Fruit fly (Drosophila melanogaster) whole organism, embryonic: ENCODE measurements around the gene rumi.

Experiments used
- CG10565 ChIP-seq: fragments of 200-800 bp; sonication (Bioruptor generic); optimal IDR thresholded peaks from 3 replicates; lab custom pipeline; 2016; ENCODE audit warnings: missing biosample characterization, mild to moderate bottlenecking, missing genetic modification characterization
- CG11504 ChIP-seq: fragments of 200-800 bp; sonication (Bioruptor generic); optimal IDR thresholded peaks from 3 replicates; lab custom pipeline; 2019; ENCODE audit warnings: missing biosample characterization, mild to moderate bottlenecking, missing genetic modification characterization, moderate library complexity
- CG12769 ChIP-seq: fragments of 200-800 bp; sonication (Bioruptor generic); optimal IDR thresholded peaks from 2 replicates; lab custom pipeline; 2019; ENCODE audit warnings: missing biosample characterization, mild to moderate bottlenecking, missing genetic modification characterization, moderate library complexity
- CG14860 ChIP-seq: fragments of 200-800 bp; sonication (Bioruptor generic); IDR thresholded peaks from 3 replicates; pipeline ENCODE4 v1.3.6; 2022; ENCODE audit warnings: missing biosample characterization, missing genetic modification characterization; ENCODE audit not compliant: partially characterized antibody
- CG14965 ChIP-seq: fragments of 200-800 bp; sonication (Bioruptor generic); optimal IDR thresholded peaks from 2 replicates; lab custom pipeline; 2016; ENCODE audit warnings: missing biosample characterization, missing genetic modification characterization, borderline replicate concordance
- CG18599 ChIP-seq: fragments of 200-800 bp; sonication (Bioruptor generic); optimal IDR thresholded peaks from 3 replicates; lab custom pipeline; 2017; ENCODE audit warnings: missing biosample characterization, missing genetic modification characterization, mild to moderate bottlenecking, moderate library complexity, missing genetic modification reagents
- CG2116 ChIP-seq: fragments of 200-800 bp; sonication (Bioruptor generic); optimal IDR thresholded peaks from 3 replicates; lab custom pipeline; 2018; ENCODE audit warnings: missing biosample characterization, mild to moderate bottlenecking, missing genetic modification characterization
- CG2129 ChIP-seq: fragments of 200-800 bp; sonication (Bioruptor generic); IDR thresholded peaks from 2 replicates; pipeline ENCODE4 v1.3.6; 2022; ENCODE audit warnings: missing biosample characterization, missing genetic modification characterization; ENCODE audit not compliant: partially characterized antibody
- CG2678 ChIP-seq: fragments of 200-800 bp; sonication (Bioruptor generic); optimal IDR thresholded peaks from 3 replicates; lab custom pipeline; 2019; ENCODE audit warnings: missing biosample characterization, mild to moderate bottlenecking, missing genetic modification characterization, moderate library complexity
- CG30403 ChIP-seq: fragments of 200-800 bp; sonication (Bioruptor generic); optimal IDR thresholded peaks from 3 replicates; lab custom pipeline; 2016; ENCODE audit warnings: missing biosample characterization, missing genetic modification characterization
- CG33213 ChIP-seq: fragments of 200-800 bp; sonication (Bioruptor generic); optimal IDR thresholded peaks from 3 replicates; lab custom pipeline; 2016; ENCODE audit warnings: missing biosample characterization, missing genetic modification characterization
- CG34224 ChIP-seq: fragments of 200-800 bp; sonication (Bioruptor generic); IDR thresholded peaks from 3 replicates; pipeline ENCODE4 v1.3.6; 2022; ENCODE audit warnings: missing biosample characterization, missing genetic modification characterization; ENCODE audit not compliant: partially characterized antibody
- CG3838 ChIP-seq: fragments of 200-800 bp; sonication (Bioruptor generic); optimal IDR thresholded peaks from 3 replicates; lab custom pipeline; 2016; ENCODE audit warnings: missing biosample characterization, missing genetic modification characterization
- CG4282 ChIP-seq: fragments of 200-800 bp; sonication (Bioruptor generic); optimal IDR thresholded peaks from 2 replicates; lab custom pipeline; 2016; ENCODE audit warnings: missing biosample characterization, missing genetic modification characterization
- CG4820 ChIP-seq: fragments of 200-800 bp; sonication (Bioruptor generic); optimal IDR thresholded peaks from 3 replicates; lab custom pipeline; 2016; ENCODE audit warnings: missing biosample characterization, missing genetic modification characterization
- CG7839 ChIP-seq: fragments of 200-800 bp; sonication (Bioruptor generic); optimal IDR thresholded peaks from 3 replicates; lab custom pipeline; 2018; ENCODE audit warnings: missing biosample characterization, mild to moderate bottlenecking, missing genetic modification characterization, moderate library complexity
- CG7987 ChIP-seq: fragments of 200-800 bp; sonication (Bioruptor generic); optimal IDR thresholded peaks from 2 replicates; lab custom pipeline; 2018; ENCODE audit warnings: missing biosample characterization, mild to moderate bottlenecking, missing genetic modification characterization, moderate library complexity
- CG9797 ChIP-seq: fragments of 200-800 bp; sonication (Bioruptor generic); optimal IDR thresholded peaks from 3 replicates; lab custom pipeline; 2018; ENCODE audit warnings: missing biosample characterization, mild to moderate bottlenecking, missing genetic modification characterization
- Dll ChIP-seq: fragments of 200-800 bp; sonication (Bioruptor generic); IDR thresholded peaks from 4 replicates; pipeline ENCODE4 v1.3.6; 2022; ENCODE audit warnings: missing biosample characterization, missing genetic modification characterization; ENCODE audit not compliant: partially characterized antibody
- Dref ChIP-seq: fragments of 200-800 bp; sonication (Bioruptor generic); IDR thresholded peaks from 2 replicates; pipeline ENCODE4 v1.3.6; 2022; ENCODE audit warnings: missing biosample characterization, missing genetic modification characterization
- E2f1 ChIP-seq: fragments of 200-800 bp; sonication (Bioruptor generic); IDR thresholded peaks from 2 replicates; pipeline ENCODE4 v1.3.6; 2022; ENCODE audit warnings: missing biosample characterization, missing genetic modification characterization
- Gsc ChIP-seq: fragments of 200-800 bp; sonication (Bioruptor generic); IDR thresholded peaks from 2 replicates; pipeline ENCODE4 v1.3.6; 2022; ENCODE audit warnings: missing biosample characterization, missing genetic modification characterization
- Hmr ChIP-seq: fragments of 200-800 bp; sonication (Bioruptor generic); optimal IDR thresholded peaks from 3 replicates; lab custom pipeline; 2017; ENCODE audit warnings: mild to moderate bottlenecking, missing biosample characterization, missing genetic modification reagents, missing genetic modification characterization
- Hr78 ChIP-seq, 2 experiments: fragments of 200-800 bp in 1 of 2; fragments of >200 bp in 1 of 2; sonication (Bioruptor generic) in 1 of 2; optimal IDR thresholded peaks; 2 replicates each; lab custom pipeline; 2017 to 2019; ENCODE audit warnings: missing biosample characterization in 2 of 2, missing genetic modification characterization in 2 of 2, mild to moderate bottlenecking in 1 of 2, moderate library complexity in 1 of 2
- MBD-R2 ChIP-seq: fragments of 200-800 bp; sonication (Bioruptor generic); IDR thresholded peaks from 2 replicates; pipeline ENCODE4 v1.3.6; 2022; ENCODE audit warnings: missing biosample characterization, missing genetic modification characterization
- NC2α ChIP-seq: fragments of 200-800 bp; sonication (Bioruptor generic); optimal IDR thresholded peaks from 2 replicates; lab custom pipeline; 2016; ENCODE audit warnings: missing biosample characterization, missing genetic modification characterization
- Nf-YC ChIP-seq: fragments of 200-800 bp; optimal IDR thresholded peaks from 3 replicates; lab custom pipeline; 2019; ENCODE audit warnings: missing biosample characterization, mild to moderate bottlenecking, missing genetic modification characterization, moderate library complexity
- Pdp1 ChIP-seq, 2 experiments: fragments of 200-800 bp; sonication (Bioruptor generic); optimal IDR thresholded peaks; 3 replicates each; lab custom pipeline; 2016; ENCODE audit warnings: missing biosample characterization in 2 of 2, missing genetic modification characterization in 2 of 2, mild to moderate bottlenecking in 1 of 2, moderate library complexity in 1 of 2
- Scr ChIP-seq: fragments of 200-800 bp; sonication (Bioruptor generic); IDR thresholded peaks from 2 replicates; pipeline ENCODE4 v1.3.6; 2022; ENCODE audit warnings: missing biosample characterization, missing genetic modification characterization; ENCODE audit not compliant: partially characterized antibody
- Sox100B ChIP-seq: fragments of 200-800 bp; sonication (Bioruptor generic); optimal IDR thresholded peaks from 3 replicates; lab custom pipeline; 2018; ENCODE audit warnings: missing biosample characterization, mild to moderate bottlenecking, missing genetic modification characterization
- Tbp ChIP-seq: fragments of >200 bp; optimal IDR thresholded peaks from 2 replicates; lab custom pipeline; 2018; ENCODE audit warnings: missing biosample characterization, missing genetic modification characterization
- Xrp1 ChIP-seq: fragments of 200-800 bp; sonication (Bioruptor generic); IDR thresholded peaks from 2 replicates; pipeline ENCODE4 v1.3.6; 2022; ENCODE audit warnings: missing biosample characterization, missing genetic modification characterization
- al ChIP-seq: fragments of 200-800 bp; sonication (Bioruptor generic); IDR thresholded peaks from 2 replicates; pipeline ENCODE4 v1.3.6; 2022; ENCODE audit warnings: missing biosample characterization, missing genetic modification characterization
- ash1 ChIP-seq: fragments of 200-800 bp; sonication (Bioruptor generic); optimal IDR thresholded peaks from 2 replicates; lab custom pipeline; 2018; ENCODE audit warnings: missing biosample characterization, mild to moderate bottlenecking, missing genetic modification characterization
- ato ChIP-seq: fragments of 200-800 bp; sonication (Bioruptor generic); IDR thresholded peaks from 2 replicates; pipeline ENCODE4 v1.3.6; 2022; ENCODE audit warnings: missing biosample characterization, missing genetic modification characterization; ENCODE audit not compliant: partially characterized antibody
- bsh ChIP-seq, 2 experiments: fragments of 200-800 bp; sonication (Bioruptor generic); optimal IDR thresholded peaks; 2 replicates each; lab custom pipeline; 2017 to 2018; ENCODE audit warnings: mild to moderate bottlenecking in 2 of 2, missing biosample characterization in 2 of 2, missing genetic modification characterization in 2 of 2, moderate library complexity in 1 of 2
- caup ChIP-seq: fragments of 200-800 bp; sonication (Bioruptor generic); optimal IDR thresholded peaks from 3 replicates; lab custom pipeline; 2017; ENCODE audit warnings: missing biosample characterization, mild to moderate bottlenecking, missing genetic modification characterization, moderate library complexity; ENCODE audit not compliant: severe bottlenecking
- cg ChIP-seq: fragments of 200-800 bp; sonication (Bioruptor generic); optimal IDR thresholded peaks from 3 replicates; lab custom pipeline; 2019; ENCODE audit warnings: missing biosample characterization, mild to moderate bottlenecking, missing genetic modification characterization, moderate library complexity
- eve ChIP-seq, 2 experiments: fragments of >200 bp; optimal IDR thresholded peaks; 2 replicates each; lab custom pipeline; 2017; ENCODE audit warnings: missing biosample characterization in 2 of 2, missing genetic modification characterization in 2 of 2
- inv ChIP-seq: fragments of 200-800 bp; sonication (Bioruptor generic); IDR thresholded peaks from 2 replicates; pipeline ENCODE4 v1.3.6; 2022; ENCODE audit warnings: missing biosample characterization, missing genetic modification characterization; ENCODE audit not compliant: partially characterized antibody
- p53 ChIP-seq: fragments of 200-800 bp; sonication (Bioruptor generic); optimal IDR thresholded peaks from 2 replicates; lab custom pipeline; 2016; ENCODE audit warnings: missing biosample characterization, missing genetic modification characterization
- pb ChIP-seq: fragments of 200-800 bp; sonication (Bioruptor generic); optimal IDR thresholded peaks from 3 replicates; lab custom pipeline; 2016; ENCODE audit warnings: missing biosample characterization, missing genetic modification characterization
- pum ChIP-seq: fragments of 200-800 bp; sonication (Bioruptor generic); optimal IDR thresholded peaks from 2 replicates; lab custom pipeline; 2016; ENCODE audit warnings: missing biosample characterization, missing genetic modification characterization
- sd ChIP-seq: fragments of 200-800 bp; sonication (Bioruptor generic); optimal IDR thresholded peaks from 3 replicates; lab custom pipeline; 2018; ENCODE audit warnings: missing biosample characterization, mild to moderate bottlenecking, missing genetic modification characterization, moderate library complexity
- sim ChIP-seq: fragments of 200-800 bp; sonication (Bioruptor generic); IDR thresholded peaks from 2 replicates; pipeline ENCODE4 v1.3.6; 2022; ENCODE audit warnings: missing biosample characterization, missing genetic modification characterization
- slp2 ChIP-seq: fragments of 200-800 bp; sonication (Bioruptor generic); optimal IDR thresholded peaks from 2 replicates; lab custom pipeline; 2016; ENCODE audit warnings: missing biosample characterization, missing genetic modification characterization
- sqz ChIP-seq: fragments of 200-800 bp; sonication (Bioruptor generic); optimal IDR thresholded peaks from 3 replicates; lab custom pipeline; 2018; ENCODE audit warnings: missing biosample characterization, mild to moderate bottlenecking, missing genetic modification characterization
- wdn ChIP-seq: fragments of 200-800 bp; sonication (Bioruptor generic); IDR thresholded peaks from 2 replicates; pipeline ENCODE4 v1.3.6; 2022; ENCODE audit warnings: missing biosample characterization, missing genetic modification characterization

The rumi gene

dm6 chr3R:22726031-22726770 is 24.2 kb downstream of the rumi start, which contains the start of gene RNF220 (continued):
- TF ChIP-seq CG4282 (GFP tag; lab: Kevin White, UChicago) (no peak), CG10565 (no peak), caup (GFP tag; lab: Kevin White, UChicago) (no peak), inv (GFP tag; lab: Robert Waterston, UW) (peak; percentile 48; the same call in 1 of the 2 replicates), Scr (GFP tag; lab: Robert Waterston, UW) (no peak; the same call in 1 of the 2 replicates), slp2 (no peak), Sox100B (peak; percentile 40), sqz (GFP tag; lab: Kevin White, UChicago) (no peak), CG2116 (peak; percentile 46), p53 (GFP tag; lab: Kevin White, UChicago) (no peak), CG14860 (GFP tag; lab: Robert Waterston, UW) (no peak; the same call in 2 of the 3 replicates), CG18599 (GFP tag; lab: Kevin White, UChicago) (peak; percentile 7), sim (GFP tag; lab: Robert Waterston, UW) (no peak), Dref (GFP tag; lab: Robert Waterston, UW) (peak; percentile 59), pum (GFP tag; lab: Kevin White, UChicago) (no peak), ash1 (GFP tag; lab: Kevin White, UChicago) (no peak), Tbp (GFP tag; lab: Kevin White, UChicago) (no peak), pb (no peak), CG4820 (GFP tag; lab: Kevin White, UChicago) (no peak), CG12769 (tag; lab: Kevin White, UChicago) (no peak), Dll (peak; percentile 77), cg (GFP tag; lab: Kevin White, UChicago) (no peak), sd (tag; lab: Kevin White, UChicago) (no peak), al (GFP tag; lab: Robert Waterston, UW) (no peak), CG11504 (tag; lab: Kevin White, UChicago) (no peak), wdn (GFP tag; lab: Robert Waterston, UW) (no peak), E2f1 (no peak), CG7839 (tag; lab: Kevin White, UChicago) (peak; percentile 39), CG14965 (GFP tag; lab: Kevin White, UChicago) (no peak), Gsc (GFP tag; lab: Robert Waterston, UW) (no peak), Hmr (GFP tag; lab: Kevin White, UChicago) (no peak), Pdp1 (GFP tag; optimal IDR thresholded peaks at IDR 0.05; lab: Kevin White, UChicago) (peak in 1 of 2 experiments; percentile 58), CG9797 (GFP tag; lab: Kevin White, UChicago) (peak; percentile 59), CG2678 (tag; lab: Kevin White, UChicago) (peak; percentile 35), ato (GFP tag; lab: Robert Waterston, UW) (peak; percentile 47), NC2α (GFP tag; lab: Kevin White, UChicago) (no peak), CG34224 (peak; percentile 54; the same call in 1 of the 3 replicates), CG3838 (GFP tag; lab: Kevin White, UChicago) (no peak), CG2129 (GFP tag; lab: Robert Waterston, UW) (peak; percentile 11), Nf-YC (no peak), CG7987 (GFP tag; lab: Kevin White, UChicago) (no peak), eve (GFP tag; optimal IDR thresholded peaks at IDR 0.05; lab: Kevin White, UChicago) (no peak), CG33213 (no peak), Xrp1 (GFP tag; lab: Robert Waterston, UW) (no peak), MBD-R2 (GFP tag; lab: Robert Waterston, UW) (peak; percentile 45), CG30403 (GFP tag; lab: Kevin White, UChicago) (peak; percentile 54), bsh (GFP tag; optimal IDR thresholded peaks at IDR 0.05; lab: Kevin White, UChicago) (no peak), Hr78 (GFP tag; optimal IDR thresholded peaks at IDR 0.05; lab: Kevin White, UChicago) (no peak)
